Worm (Caenorhabditis elegans): ENCODE results near the gene K10D11.3.

ce11 chrIV:12985961-12986360 is at the start of gene K10D11.3:
- TF ChIP-seq nhr-6 (tag; optimal IDR thresholded peaks at IDR 0.05) = no peak
- no peak for TF ChIP-seq snpc-4 (tag; optimal IDR thresholded peaks at IDR 0.05)
- TF ChIP-seq skn-1 (tag; optimal IDR thresholded peaks at IDR 0.05) = no peak

Data from whole organism, L2 larva.